Worm (Caenorhabditis elegans) whole organism, mixed stage, embryonic: ENCODE data around the gene fzo-1.
"Not testable (repeated sequence)": the region's sequence is repeated elsewhere in the genome, so short reads cannot be mapped to it uniquely, and the experiment has no call there.

ENCODE experiments used
- M03D4.4 ChIP-seq: sonication (generic microtip); optimal IDR thresholded peaks from 2 replicates; lab custom pipeline; 2017; ENCODE audit warnings: mild to moderate bottlenecking, missing genetic modification characterization, missing compliant biosample characterization
- bed-3 ChIP-seq: fragments of 200-800 bp; sonication (Bioruptor generic); optimal IDR thresholded peaks from 3 replicates; lab custom pipeline; 2018; ENCODE audit warnings: mild to moderate bottlenecking, missing genetic modification characterization, moderate library complexity, missing compliant biosample characterization
- ceh-39 ChIP-seq: fragments of 150-350 bp; optimal IDR thresholded peaks from 2 replicates; lab custom pipeline; 2014; ENCODE audit warnings: missing biosample characterization, missing genetic modification characterization
- ceh-43 ChIP-seq: fragments of 200-800 bp; sonication (Bioruptor generic); optimal IDR thresholded peaks from 2 replicates; lab custom pipeline; 2018; ENCODE audit warnings: mild to moderate bottlenecking, missing genetic modification characterization, moderate library complexity, missing compliant biosample characterization
- ceh-83 ChIP-seq: fragments of 200-800 bp; sonication (Bioruptor generic); optimal IDR thresholded peaks from 2 replicates; lab custom pipeline; 2018; ENCODE audit warnings: mild to moderate bottlenecking, missing genetic modification characterization, missing compliant biosample characterization
- ces-1 ChIP-seq: fragments of 150-350 bp; optimal IDR thresholded peaks from 2 replicates; lab custom pipeline; 2014; ENCODE audit warnings: missing biosample characterization, missing genetic modification reagents, missing genetic modification characterization
- cnd-1 ChIP-seq: fragments of 200-800 bp; sonication (Bioruptor generic); optimal IDR thresholded peaks from 2 replicates; lab custom pipeline; 2018; ENCODE audit warnings: mild to moderate bottlenecking, missing genetic modification characterization, missing compliant biosample characterization
- drap-1 ChIP-seq: fragments of 200-800 bp; sonication (Bioruptor generic); optimal IDR thresholded peaks from 3 replicates; lab custom pipeline; 2018; ENCODE audit warnings: mild to moderate bottlenecking, missing genetic modification characterization, missing compliant biosample characterization
- elt-1 ChIP-seq: sonication (generic microtip); optimal IDR thresholded peaks from 2 replicates; lab custom pipeline; 2017; ENCODE audit warnings: missing genetic modification characterization, mild to moderate bottlenecking, missing compliant biosample characterization, antibody characterized with exemption, moderate library complexity, borderline replicate concordance; ENCODE audit not compliant: insufficient read depth
- elt-3 ChIP-seq: fragments of 150-350 bp; optimal IDR thresholded peaks from 2 replicates; lab custom pipeline; 2014; ENCODE audit warnings: missing biosample characterization, missing genetic modification characterization
- ham-2 ChIP-seq: fragments of 200-800 bp; sonication (Bioruptor generic); optimal IDR thresholded peaks from 2 replicates; lab custom pipeline; 2018; ENCODE audit warnings: mild to moderate bottlenecking, missing genetic modification characterization, missing compliant biosample characterization
- lin-13 ChIP-seq: fragments of 150-350 bp; optimal IDR thresholded peaks from 2 replicates; lab custom pipeline; 2014; ENCODE audit warnings: missing biosample characterization, missing genetic modification characterization
- lsy-2 ChIP-seq: fragments of 150-350 bp; optimal IDR thresholded peaks from 2 replicates; lab custom pipeline; 2014; ENCODE audit warnings: missing biosample characterization, missing genetic modification characterization
- mls-2 ChIP-seq: sonication (generic microtip); optimal IDR thresholded peaks from 2 replicates; lab custom pipeline; 2016; ENCODE audit warnings: mild to moderate bottlenecking, missing genetic modification characterization, moderate library complexity, missing compliant biosample characterization
- nhr-12 ChIP-seq: fragments of 150-350 bp; optimal IDR thresholded peaks from 2 replicates; lab custom pipeline; 2014; ENCODE audit warnings: missing biosample characterization, missing genetic modification characterization
- nhr-237 ChIP-seq: fragments of 150-350 bp; optimal IDR thresholded peaks from 2 replicates; lab custom pipeline; 2014; ENCODE audit warnings: missing biosample characterization, missing genetic modification characterization
- nhr-28 ChIP-seq: fragments of 150-350 bp; optimal IDR thresholded peaks from 2 replicates; lab custom pipeline; 2014; ENCODE audit warnings: missing biosample characterization, missing genetic modification characterization
- nhr-76 ChIP-seq: sonication (generic microtip); optimal IDR thresholded peaks from 2 replicates; lab custom pipeline; 2017; ENCODE audit warnings: missing biosample characterization, missing genetic modification characterization
- pha-4 ChIP-seq: fragments of 150-350 bp; optimal IDR thresholded peaks from 2 replicates; lab custom pipeline; 2018; ENCODE audit warnings: missing biosample characterization, missing genetic modification reagents, missing genetic modification characterization
- sem-2 ChIP-seq: fragments of 200-800 bp; sonication (Bioruptor generic); optimal IDR thresholded peaks from 2 replicates; lab custom pipeline; 2018; ENCODE audit warnings: mild to moderate bottlenecking, missing genetic modification characterization, missing compliant biosample characterization
- sptf-1 ChIP-seq: sonication (generic microtip); optimal IDR thresholded peaks from 2 replicates; lab custom pipeline; 2017; ENCODE audit warnings: mild to moderate bottlenecking, missing genetic modification characterization, moderate library complexity, missing compliant biosample characterization
- tbx-8 ChIP-seq: fragments of 200-800 bp; sonication (Bioruptor generic); optimal IDR thresholded peaks from 2 replicates; lab custom pipeline; 2018; ENCODE audit warnings: mild to moderate bottlenecking, missing genetic modification characterization, moderate library complexity, missing compliant biosample characterization
- unc-120 ChIP-seq: sonication (generic microtip); optimal IDR thresholded peaks from 2 replicates; lab custom pipeline; 2017; ENCODE audit warnings: missing genetic modification characterization, missing compliant biosample characterization; ENCODE audit not compliant: poor library complexity, severe bottlenecking
- unc-39 ChIP-seq: fragments of 150-350 bp; optimal IDR thresholded peaks from 2 replicates; lab custom pipeline; 2014; ENCODE audit warnings: missing biosample characterization, missing genetic modification characterization
- zip-8 ChIP-seq: fragments of 150-350 bp; optimal IDR thresholded peaks from 2 replicates; lab custom pipeline; 2014; ENCODE audit warnings: missing biosample characterization, missing genetic modification characterization

Gene fzo-1

ce11 chrII:5836153-5836719, at the start of gene fzo-1:
TSS of gene fzo-1 (minus strand) at chrII:5836203.
- TF ChIP-seq cnd-1 (tag; lab: Kevin White, UChicago) (peak; percentile 32), unc-120 (tag; lab: Kevin White, UChicago) (peak; percentile 34), bed-3 (peak; percentile 19), ceh-39 (tag; lab: Kevin White, UChicago) (peak; percentile 20), nhr-28 (no peak), M03D4.4 (tag; lab: Kevin White, UChicago) (no peak), lsy-2 (tag; lab: Kevin White, UChicago) (peak; percentile 32), lin-13 (tag; lab: Kevin White, UChicago) (no peak), ceh-83 (GFP tag; lab: Kevin White, UChicago) (peak; percentile 59), elt-1 (tag; lab: Kevin White, UChicago) (no peak), nhr-237 (tag; lab: Kevin White, UChicago) (peak; percentile 38), ces-1 (GFP tag; lab: Kevin White, UChicago) (peak; percentile 82), ceh-43 (GFP tag; lab: Kevin White, UChicago) (no peak), unc-39 (no peak)
- TF ChIP-seq, all 35 proteins: peak for 8

- TF ChIP-seq nhr-28 (no peak), mls-2 (tag; lab: Kevin White, UChicago) (no peak), drap-1 (GFP tag; lab: Kevin White, UChicago) (no peak)
Measured at ce11 chrII:5884252-5884651, 48.2 kb upstream of the fzo-1 start, which contains the start of gene rfip-1. TSS of gene rfip-1 (plus strand) at chrII:5884552.

ce11 chrII:5880677-5881076, 44.7 kb upstream of the fzo-1 start:
- no peak for TF ChIP-seq sem-2 (GFP tag; lab: Kevin White, UChicago)
- TF ChIP-seq mls-2 (tag; lab: Kevin White, UChicago): peak; percentile 23

ce11 chrII:5876511-5876910, 40.5 kb upstream of the fzo-1 start, which contains the start of gene F55C12.2:
TSS of gene F55C12.2 (plus strand) at chrII:5876811.
- not testable (repeated sequence) for TF ChIP-seq nhr-237 (tag; lab: Kevin White, UChicago); nhr-12 (tag; lab: Kevin White, UChicago); unc-39

DNA sequence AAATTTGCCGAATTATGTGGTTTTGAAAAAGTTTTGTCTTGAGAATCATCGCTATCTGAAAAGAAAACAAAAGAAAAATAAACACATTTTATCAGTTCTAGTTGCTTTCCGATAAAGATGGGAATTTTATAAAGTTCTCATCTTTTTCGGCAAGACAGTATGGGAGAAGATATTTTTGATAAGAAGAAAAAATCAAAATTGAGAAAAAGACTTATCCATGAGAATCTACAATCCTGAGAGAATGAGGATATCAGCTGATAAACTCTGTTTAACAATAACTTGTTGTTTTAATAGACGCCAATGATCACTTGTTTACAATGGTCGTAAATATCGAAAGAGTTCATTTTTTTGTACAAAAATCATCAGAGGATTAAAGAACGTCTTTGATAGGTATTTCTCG, 40.0 kb upstream of the fzo-1 start, which contains the start of gene F55C12.6:
TSS of gene F55C12.6 (minus strand) at position 101 of the 400 bp plus-strand sequence.
- TF ChIP-seq sem-2 (GFP tag; lab: Kevin White, UChicago) (no peak), nhr-76 (tag; lab: Kevin White, UChicago) (no peak), ceh-83 (GFP tag; lab: Kevin White, UChicago) (no peak), tbx-8 (GFP tag; lab: Kevin White, UChicago) (no peak), cnd-1 (tag; lab: Kevin White, UChicago) (no peak), pha-4 (tag; lab: Kevin White, UChicago) (no peak), lsy-2 (tag; lab: Kevin White, UChicago) (no peak), unc-120 (tag; lab: Kevin White, UChicago) (no peak), nhr-12 (tag; lab: Kevin White, UChicago) (no peak), sptf-1 (tag; lab: Kevin White, UChicago) (no peak), zip-8 (tag; lab: Kevin White, UChicago) (no peak), ham-2 (no peak)

ce11 chrII:5874130-5874529, 38.1 kb upstream of the fzo-1 start:
- TF ChIP-seq lsy-2 (tag; lab: Kevin White, UChicago): no peak
- TF ChIP-seq cnd-1 (tag; lab: Kevin White, UChicago): no peak
- TF ChIP-seq elt-3 (tag; lab: Kevin White, UChicago): no peak
- no peak for TF ChIP-seq bed-3
- TF ChIP-seq sem-2 (GFP tag; lab: Kevin White, UChicago): no peak
- no peak for TF ChIP-seq ceh-39 (tag; lab: Kevin White, UChicago)
- TF ChIP-seq mls-2 (tag; lab: Kevin White, UChicago): no peak
